Worm (Caenorhabditis elegans) whole organism, late embryonic: ENCODE results near the gene srz-11.

Source experiments
- K02D7.2 ChIP-seq: sonication (generic microtip); optimal IDR thresholded peaks from 2 replicates; lab custom pipeline; 2017; ENCODE audit warnings: mild to moderate bottlenecking, missing genetic modification characterization, missing compliant biosample characterization
- ahr-1 ChIP-seq: sonication (generic microtip); optimal IDR thresholded peaks from 2 replicates; lab custom pipeline; 2016; ENCODE audit warnings: missing genetic modification characterization, missing compliant biosample characterization
- ama-1 ChIP-seq: fragments of 150-350 bp; optimal IDR thresholded peaks from 2 replicates; lab custom pipeline; 2014
- hlh-6 ChIP-seq: sonication (generic microtip); optimal IDR thresholded peaks from 2 replicates; lab custom pipeline; 2016; ENCODE audit warnings: missing genotype, missing genetic modification characterization, missing compliant biosample characterization
- lin-11 ChIP-seq: fragments of 200-800 bp; sonication (Bioruptor generic); optimal IDR thresholded peaks from 2 replicates; lab custom pipeline; 2018; ENCODE audit warnings: mild to moderate bottlenecking, missing genetic modification characterization, missing compliant biosample characterization
- sox-2 ChIP-seq: fragments of 200-800 bp; sonication (Bioruptor generic); IDR thresholded peaks from 2 replicates; pipeline ENCODE4 v1.3.6; 2022; ENCODE audit warnings: missing genetic modification reagents, missing genetic modification characterization, missing compliant biosample characterization
- tbx-2 ChIP-seq: sonication (generic microtip); optimal IDR thresholded peaks from 2 replicates; lab custom pipeline; 2016; ENCODE audit warnings: missing genetic modification characterization, missing compliant biosample characterization

DNA sequence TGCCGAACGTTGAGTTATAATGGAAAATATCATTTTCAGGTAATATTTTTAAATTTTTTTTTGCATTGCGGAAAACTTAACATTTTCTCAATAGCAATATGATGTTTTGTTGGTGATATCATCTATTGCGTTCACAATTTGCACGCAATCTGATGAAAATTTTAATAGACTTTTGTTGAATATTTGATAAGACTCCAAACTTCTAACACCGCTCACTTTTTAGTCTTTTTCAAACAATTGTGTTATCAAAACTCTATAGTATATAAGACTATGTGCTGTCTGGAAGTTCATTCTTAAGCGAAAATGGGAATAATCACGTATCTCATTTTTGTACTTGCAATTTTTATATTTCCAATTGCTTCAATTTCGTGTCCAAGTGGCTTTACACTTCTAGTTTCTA is 12.6 kb downstream of the srz-11 start, which contains the start of gene clec-47:
- TF ChIP-seq K02D7.2 (tag; lab: Kevin White, UChicago) (no peak), ahr-1 (tag; lab: Kevin White, UChicago) (no peak), hlh-6 (tag; lab: Kevin White, UChicago) (no peak), tbx-2 (tag; lab: Kevin White, UChicago) (no peak), lin-11 (tag; lab: Kevin White, UChicago) (no peak), ama-1 (lab: Kevin White, UChicago) (no peak), sox-2 (no peak)
